Worm (Caenorhabditis elegans): ENCODE data around the gene his-8.
A peak's percentile ranks its signal among the peaks of the same experiment; 100 is the strongest.

Gene his-8

DNA sequence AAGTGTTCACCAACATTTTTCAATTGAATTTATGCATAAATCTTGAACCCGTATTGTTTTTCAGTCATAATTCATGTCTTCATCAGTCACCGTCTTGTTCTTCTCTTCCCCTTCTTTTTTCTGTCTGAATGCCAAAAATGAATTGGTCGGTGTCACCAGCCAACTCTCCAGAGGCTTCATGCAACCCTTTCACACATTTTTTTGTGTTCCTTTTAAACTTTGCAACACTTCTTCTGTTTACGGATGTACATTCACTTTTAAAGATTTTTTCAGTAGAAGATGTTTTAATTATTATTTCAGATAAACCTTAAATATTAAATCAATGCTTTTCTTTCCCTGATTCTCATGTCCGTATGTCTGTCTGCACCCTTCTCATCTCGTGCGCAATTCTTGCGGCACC, 28.0 kb upstream of the his-8 start, which contains the start of gene acr-16:
TSS of gene acr-16 (plus strand) at position 301 of the 400 bp plus-strand sequence.
- TF ChIP-seq F55B11.4 (tag; optimal IDR thresholded peaks at IDR 0.05; ENCODE audit: borderline replicate concordance, insufficient read depth) (no peak), lin-40 (tag; optimal IDR thresholded peaks at IDR 0.05) (no peak)

DNA sequence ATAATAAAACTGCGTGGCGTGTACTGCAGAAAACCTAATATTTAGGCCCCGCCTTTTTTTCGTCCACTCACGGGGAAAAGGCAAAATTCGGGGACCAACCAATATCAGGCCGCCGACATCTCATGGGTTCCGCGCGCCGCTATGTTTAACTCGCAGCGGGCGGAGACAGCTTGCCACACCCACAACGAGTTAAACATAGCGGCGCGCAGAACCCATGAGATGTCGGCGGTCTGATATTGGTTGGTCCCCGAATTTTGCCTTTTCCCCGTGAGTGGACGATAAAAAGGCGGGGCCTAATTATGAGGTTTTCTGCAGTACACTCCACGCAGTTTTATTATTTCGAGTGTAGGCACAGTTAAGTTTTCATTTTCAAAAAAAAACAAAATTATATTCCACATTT, 25.9 kb upstream of the his-8 start:
- peak; percentile 27 for TF ChIP-seq snpc-4 (GFP tag; optimal IDR thresholded peaks at IDR 0.05)
- peak in 3 of 4 experiments; percentile 38 to 94 (median 86) for TF ChIP-seq snpc-4 (tag; optimal IDR thresholded peaks at IDR 0.05)
- peak; percentile 6 for TF ChIP-seq snpc-3.4 (tag; optimal IDR thresholded peaks at IDR 0.05)
- TF ChIP-seq snpc-1.1 (tag; optimal IDR thresholded peaks at IDR 0.05; ENCODE audit: insufficient read depth): peak; percentile 35

DNA sequence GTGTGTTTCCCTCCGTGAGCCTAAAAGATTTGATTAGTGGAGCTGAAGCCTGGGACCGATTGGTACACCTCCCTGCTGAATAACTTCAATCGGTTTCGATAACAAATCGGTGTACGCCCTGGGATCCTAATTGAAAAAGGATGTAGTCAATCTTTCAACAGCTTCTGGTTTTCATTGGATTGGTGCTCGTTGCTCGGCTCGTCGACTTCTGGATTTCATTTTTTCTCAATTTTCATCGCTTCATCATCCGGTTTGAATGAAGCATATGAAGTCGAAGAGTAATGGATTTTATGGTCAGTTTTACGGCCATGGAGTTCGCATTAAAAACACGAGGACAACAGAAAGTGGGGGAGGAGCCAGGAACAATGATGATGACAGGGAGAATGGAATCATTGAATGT, 23.1 kb upstream of the his-8 start:
- TF ChIP-seq ceh-100 (GFP tag; IDR thresholded peaks at IDR 0.05) (no peak), F37B4.10 (GFP tag; IDR thresholded peaks at IDR 0.05) (no peak), zim-3 (tag; optimal IDR thresholded peaks at IDR 0.05) (no peak), ceh-91 (GFP tag; IDR thresholded peaks at IDR 0.05) (no peak), hrde-1 (tag; optimal IDR thresholded peaks at IDR 0.05; ENCODE audit: borderline replicate concordance) (no peak), let-526 (GFP tag; IDR thresholded peaks at IDR 0.05) (no peak), lsy-27 (tag; optimal IDR thresholded peaks at IDR 0.05; ENCODE audit: borderline replicate concordance, insufficient read depth) (no peak), B0336.3 (GFP tag; IDR thresholded peaks at IDR 0.05) (no peak), Y67H2A.10 (GFP tag; conservative IDR thresholded peaks at IDR 0.05) (no peak), ceh-40 (GFP tag; IDR thresholded peaks at IDR 0.05) (no peak), aptf-2 (GFP tag; conservative IDR thresholded peaks at IDR 0.05) (no peak), Y79H2A.3 (GFP tag; conservative IDR thresholded peaks at IDR 0.05) (no peak), tbx-9 (tag; optimal IDR thresholded peaks at IDR 0.05; ENCODE audit: borderline replicate concordance) (no peak), ama-1 (optimal IDR thresholded peaks at IDR 0.05) (no peak), ama-1 (GFP tag; optimal IDR thresholded peaks at IDR 0.05) (no peak)

DNA sequence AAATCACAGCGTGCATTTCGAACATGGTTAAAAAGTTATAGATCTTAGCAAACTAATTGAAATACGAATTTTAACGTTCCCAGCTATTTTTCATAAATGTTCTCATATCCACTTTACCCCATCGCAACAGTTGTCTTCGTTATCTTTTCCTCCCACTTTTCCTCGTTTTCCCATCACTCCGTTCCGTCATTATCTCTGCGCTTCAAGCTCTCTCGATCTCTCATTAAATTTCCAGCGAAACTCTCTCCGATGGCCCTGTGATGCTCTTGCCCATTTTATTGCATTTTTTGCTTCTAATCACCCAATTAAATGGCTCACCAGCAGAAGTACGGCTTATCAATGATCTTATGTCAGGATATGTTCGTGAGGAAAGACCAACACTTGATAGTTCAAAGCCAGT, 19.6 kb upstream of the his-8 start, which contains the start of gene acr-15:
TSS of gene acr-15 (plus strand) at position 236 of the 400 bp plus-strand sequence.
- TF ChIP-seq fkh-3 (tag; optimal IDR thresholded peaks at IDR 0.05) (no peak), madf-3 (GFP tag; IDR thresholded peaks at IDR 0.05) (0 out of 2 replicates have a peak, but pooled peaks have one; percentile 44)

DNA sequence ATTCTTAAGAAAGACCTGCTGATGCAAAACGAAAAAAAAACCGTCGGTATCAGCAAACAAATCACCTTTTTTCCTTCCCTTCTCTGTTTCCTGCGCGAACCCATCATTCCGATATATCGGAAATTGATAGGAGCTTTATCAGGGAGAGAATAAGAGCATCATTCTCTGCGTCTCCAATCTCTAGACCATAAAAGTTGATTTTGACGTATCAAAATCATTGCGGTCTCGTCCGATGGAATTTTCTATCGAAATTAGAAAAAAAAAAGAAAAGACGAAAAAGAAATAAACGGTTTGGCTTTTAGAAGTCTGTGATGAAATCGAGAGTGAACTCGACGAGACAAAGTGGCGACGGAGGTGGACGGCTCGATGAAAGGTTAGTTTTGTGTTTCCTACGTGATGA, 16.1 kb upstream of the his-8 start, which contains the start of gene stdh-4:
TSS of gene stdh-4 (plus strand) at position 301 of the 400 bp plus-strand sequence.
- TF ChIP-seq nhr-179 (tag; optimal IDR thresholded peaks at IDR 0.05): no peak
- no peak for TF ChIP-seq ceh-27 (GFP tag; optimal IDR thresholded peaks at IDR 0.05)
- no peak for TF ChIP-seq lsy-27 (tag; optimal IDR thresholded peaks at IDR 0.05; ENCODE audit: borderline replicate concordance, insufficient read depth)
- TF ChIP-seq hmg-20 (GFP tag; IDR thresholded peaks at IDR 0.05): no peak
- no peak for TF ChIP-seq mes-4 (tag; optimal IDR thresholded peaks at IDR 0.05)
- no peak for TF ChIP-seq Y53G8AR.9 (GFP tag; conservative IDR thresholded peaks at IDR 0.05)
- TF ChIP-seq nhr-80 (tag; optimal IDR thresholded peaks at IDR 0.05): no peak
- TF ChIP-seq T26A5.8 (tag; optimal IDR thresholded peaks at IDR 0.05): no peak
- no peak for TF ChIP-seq repo-1 (tag; optimal IDR thresholded peaks at IDR 0.05)
- no peak for TF ChIP-seq hrde-1 (tag; optimal IDR thresholded peaks at IDR 0.05; ENCODE audit: borderline replicate concordance)
- TF ChIP-seq egl-44 (GFP tag; IDR thresholded peaks at IDR 0.05): no peak
- no peak for TF ChIP-seq lir-1 (GFP tag; conservative IDR thresholded peaks at IDR 0.05)
- no peak for TF ChIP-seq sea-2 (GFP tag; IDR thresholded peaks at IDR 0.05)
- no peak for TF ChIP-seq zim-3 (tag; optimal IDR thresholded peaks at IDR 0.05)
- TF ChIP-seq pha-4 (tag; optimal IDR thresholded peaks at IDR 0.05): no peak
- no peak for TF ChIP-seq nhr-90 (tag; optimal IDR thresholded peaks at IDR 0.05)
- TF ChIP-seq K11D2.4 (GFP tag; IDR thresholded peaks at IDR 0.05): no peak
- TF ChIP-seq mcd-1 (GFP tag; IDR thresholded peaks at IDR 0.05): no peak

All from whole organism, young adult.